Fruit fly (Drosophila melanogaster): ENCODE measurements around the gene alph.

dm6 chr3R:29664183-29664829 is 72.7 kb downstream of the alph start, which contains the start of gene ppk21:
- no peak for TF ChIP-seq CG7045 (GFP tag; optimal IDR thresholded peaks at IDR 0.05)
- TF ChIP-seq tj (GFP tag; optimal IDR thresholded peaks at IDR 0.05) = no peak
- no peak for TF ChIP-seq ovo (GFP tag; optimal IDR thresholded peaks at IDR 0.05)
- TF ChIP-seq pad (GFP tag; optimal IDR thresholded peaks at IDR 0.05) = no peak
- no peak for TF ChIP-seq bab1 (GFP tag; optimal IDR thresholded peaks at IDR 0.05)
- TF ChIP-seq toe (GFP tag; optimal IDR thresholded peaks at IDR 0.05) = no peak
- no peak for TF ChIP-seq CG1620 (GFP tag; optimal IDR thresholded peaks at IDR 0.05)
- no peak for TF ChIP-seq CG5204 (GFP tag; optimal IDR thresholded peaks at IDR 0.05)
- no peak for TF ChIP-seq CG12768 (GFP tag; optimal IDR thresholded peaks at IDR 0.05)
- TF ChIP-seq Clk (GFP tag; optimal IDR thresholded peaks at IDR 0.05) = no peak
- no peak for TF ChIP-seq Mnt (GFP tag; optimal IDR thresholded peaks at IDR 0.05)
- no peak for TF ChIP-seq kay (GFP tag; ENCODE audit: borderline replicate concordance)
- TF ChIP-seq cnc (optimal IDR thresholded peaks at IDR 0.05) = no peak

Data from whole organism, adult.